Worm (Caenorhabditis elegans) whole organism, late embryonic: Measurements from ENCODE around the gene ftt-2.

Experiments
- F13H6.1 ChIP-seq: sonication (generic microtip); optimal IDR thresholded peaks from 2 replicates; lab custom pipeline; 2016; ENCODE audit warnings: missing genetic modification characterization, missing compliant biosample characterization
- K09A11.1 ChIP-seq: sonication (generic microtip); optimal IDR thresholded peaks from 2 replicates; lab custom pipeline; 2017; ENCODE audit warnings: antibody characterized with exemption, mild to moderate bottlenecking, missing genetic modification characterization, missing compliant biosample characterization; ENCODE audit not compliant: insufficient read depth
- T23F11.4 ChIP-seq: fragments of 200-800 bp; sonication (Bioruptor generic); optimal IDR thresholded peaks from 2 replicates; lab custom pipeline; 2018; ENCODE audit warnings: mild to moderate bottlenecking, missing genetic modification characterization, missing compliant biosample characterization
- Y22D7AL.16 ChIP-seq: sonication (generic microtip); optimal IDR thresholded peaks from 2 replicates; lab custom pipeline; 2016; ENCODE audit warnings: missing genetic modification characterization, missing compliant biosample characterization
- ama-1 ChIP-seq: fragments of 150-350 bp; optimal IDR thresholded peaks from 2 replicates; lab custom pipeline; 2014
- ceh-18 ChIP-seq: sonication (generic microtip); optimal IDR thresholded peaks from 2 replicates; lab custom pipeline; 2016; ENCODE audit warnings: missing genetic modification characterization, missing compliant biosample characterization
- ceh-19 ChIP-seq: fragments of 200-800 bp; sonication (Bioruptor generic); optimal IDR thresholded peaks from 2 replicates; lab custom pipeline; 2018; ENCODE audit warnings: mild to moderate bottlenecking, missing genetic modification characterization, missing compliant biosample characterization
- ceh-22 ChIP-seq: sonication (generic microtip); optimal IDR thresholded peaks from 2 replicates; lab custom pipeline; 2017; ENCODE audit warnings: missing biosample characterization, missing genetic modification characterization
- ceh-31 ChIP-seq: sonication (generic microtip); optimal IDR thresholded peaks from 2 replicates; lab custom pipeline; 2016; ENCODE audit warnings: missing genetic modification characterization, missing compliant biosample characterization
- ceh-34 ChIP-seq: sonication (generic microtip); optimal IDR thresholded peaks from 2 replicates; lab custom pipeline; 2016; ENCODE audit warnings: mild to moderate bottlenecking, missing genetic modification characterization, missing compliant biosample characterization
- ceh-45 ChIP-seq: fragments of 200-800 bp; sonication (Bioruptor generic); IDR thresholded peaks from 2 replicates; pipeline ENCODE4 v1.3.6; 2022; ENCODE audit warnings: missing genetic modification reagents, missing genetic modification characterization, missing compliant biosample characterization
- ceh-48 ChIP-seq: sonication (generic microtip); optimal IDR thresholded peaks from 2 replicates; lab custom pipeline; 2016; ENCODE audit warnings: missing genetic modification characterization, inconsistent platforms, missing compliant biosample characterization
- ceh-6 ChIP-seq: fragments of 200-800 bp; sonication (Bioruptor generic); optimal IDR thresholded peaks from 2 replicates; lab custom pipeline; 2018; ENCODE audit warnings: mild to moderate bottlenecking, missing genetic modification characterization, missing compliant biosample characterization
- dmd-4 ChIP-seq: sonication (generic microtip); optimal IDR thresholded peaks from 2 replicates; lab custom pipeline; 2016; ENCODE audit warnings: borderline replicate concordance, missing genetic modification characterization, missing compliant biosample characterization
- dve-1 ChIP-seq: sonication (generic microtip); optimal IDR thresholded peaks from 2 replicates; lab custom pipeline; 2017; ENCODE audit warnings: antibody characterized with exemption, mild to moderate bottlenecking, missing genetic modification characterization, missing compliant biosample characterization
- elt-2 ChIP-seq: sonication (generic microtip); optimal IDR thresholded peaks from 2 replicates; lab custom pipeline; 2016; ENCODE audit warnings: missing genetic modification reagents, missing genetic modification characterization, missing compliant biosample characterization
- ets-4 ChIP-seq: sonication (generic microtip); optimal IDR thresholded peaks from 2 replicates; lab custom pipeline; 2016; ENCODE audit warnings: missing genetic modification characterization, missing compliant biosample characterization
- fax-1 ChIP-seq: sonication (generic microtip); optimal IDR thresholded peaks from 2 replicates; lab custom pipeline; 2016; ENCODE audit warnings: missing genotype, missing genetic modification characterization, missing compliant biosample characterization
- fkh-10 ChIP-seq: fragments of 150-350 bp; optimal IDR thresholded peaks from 2 replicates; lab custom pipeline; 2014; ENCODE audit warnings: missing biosample characterization, missing genetic modification reagents, missing genetic modification characterization
- fkh-6 ChIP-seq: sonication (generic microtip); optimal IDR thresholded peaks from 2 replicates; lab custom pipeline; 2016; ENCODE audit warnings: missing genetic modification characterization, missing compliant biosample characterization
- hlh-13 ChIP-seq: fragments of 200-800 bp; sonication (Bioruptor generic); optimal IDR thresholded peaks from 2 replicates; lab custom pipeline; 2018; ENCODE audit warnings: mild to moderate bottlenecking, missing genetic modification characterization, missing compliant biosample characterization
- hlh-30 ChIP-seq: sonication (generic microtip); optimal IDR thresholded peaks from 2 replicates; lab custom pipeline; 2017; ENCODE audit warnings: antibody characterized with exemption, missing genetic modification characterization, missing compliant biosample characterization; ENCODE audit not compliant: insufficient read depth
- hlh-6 ChIP-seq: sonication (generic microtip); optimal IDR thresholded peaks from 2 replicates; lab custom pipeline; 2016; ENCODE audit warnings: missing genotype, missing genetic modification characterization, missing compliant biosample characterization
- lim-6 ChIP-seq: sonication (generic microtip); optimal IDR thresholded peaks from 2 replicates; lab custom pipeline; 2016; ENCODE audit warnings: missing genetic modification characterization, missing compliant biosample characterization
- lin-11 ChIP-seq: fragments of 200-800 bp; sonication (Bioruptor generic); optimal IDR thresholded peaks from 2 replicates; lab custom pipeline; 2018; ENCODE audit warnings: mild to moderate bottlenecking, missing genetic modification characterization, missing compliant biosample characterization
- madf-2 ChIP-seq: sonication (generic microtip); optimal IDR thresholded peaks from 2 replicates; lab custom pipeline; 2017; ENCODE audit warnings: missing genetic modification characterization, missing compliant biosample characterization
- npax-4 ChIP-seq: sonication (generic microtip); optimal IDR thresholded peaks from 2 replicates; lab custom pipeline; 2016; ENCODE audit warnings: missing genetic modification characterization, missing compliant biosample characterization
- pat-9 ChIP-seq: fragments of 200-800 bp; sonication (Bioruptor generic); optimal IDR thresholded peaks from 2 replicates; lab custom pipeline; 2018; ENCODE audit warnings: mild to moderate bottlenecking, missing genetic modification characterization, moderate library complexity, missing compliant biosample characterization
- pha-4 ChIP-seq: fragments of 150-350 bp; optimal IDR thresholded peaks from 2 replicates; lab custom pipeline; 2018; ENCODE audit warnings: missing biosample characterization, missing genetic modification reagents, missing genetic modification characterization
- rnt-1 ChIP-seq: sonication (generic microtip); optimal IDR thresholded peaks from 2 replicates; lab custom pipeline; 2016; ENCODE audit warnings: missing genetic modification characterization, missing compliant biosample characterization
- sox-2 ChIP-seq: fragments of 200-800 bp; sonication (Bioruptor generic); IDR thresholded peaks from 2 replicates; pipeline ENCODE4 v1.3.6; 2022; ENCODE audit warnings: missing genetic modification reagents, missing genetic modification characterization, missing compliant biosample characterization
- tbx-2 ChIP-seq: sonication (generic microtip); optimal IDR thresholded peaks from 2 replicates; lab custom pipeline; 2016; ENCODE audit warnings: missing genetic modification characterization, missing compliant biosample characterization
- ttx-3 ChIP-seq: sonication (generic microtip); optimal IDR thresholded peaks from 2 replicates; lab custom pipeline; 2016; ENCODE audit warnings: missing genetic modification reagents, missing genetic modification characterization, missing compliant biosample characterization
- unc-42 ChIP-seq: sonication (generic microtip); optimal IDR thresholded peaks from 2 replicates; lab custom pipeline; 2016; ENCODE audit warnings: missing genotype, missing genetic modification characterization, missing compliant biosample characterization
- unc-55 ChIP-seq: sonication (generic microtip); optimal IDR thresholded peaks from 2 replicates; lab custom pipeline; 2017; ENCODE audit warnings: missing biosample characterization, missing genetic modification reagents, missing genetic modification characterization
- unc-86 ChIP-seq: sonication (generic microtip); optimal IDR thresholded peaks from 2 replicates; lab custom pipeline; 2016; ENCODE audit warnings: missing genetic modification characterization, missing compliant biosample characterization

Gene ftt-2

DNA sequence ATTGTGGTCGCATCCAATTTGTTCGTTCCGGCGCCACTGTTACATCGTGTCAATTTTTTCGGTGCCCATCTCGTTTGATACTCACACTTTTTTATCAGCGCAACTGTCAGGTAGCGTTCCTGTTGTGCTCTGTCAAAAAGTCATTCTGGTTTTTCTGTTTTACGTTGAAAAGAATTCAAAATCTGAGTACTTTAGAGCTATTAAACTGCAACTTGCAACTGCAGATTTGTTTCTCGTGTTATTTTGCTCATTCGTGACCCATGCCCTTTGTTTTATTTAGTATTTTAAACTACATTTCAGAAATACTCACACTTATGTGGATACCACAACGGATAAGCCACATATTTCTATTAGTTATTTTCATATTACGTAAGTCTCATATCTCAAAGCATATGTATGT, 44.6 kb downstream of the ftt-2 start, which contains the start of gene lev-8:
Gene lev-8 (plus strand): TSS at position 301 of the 400 bp plus-strand sequence.
- no peak for TF ChIP-seq unc-86 (tag; lab: Kevin White, UChicago)
- TF ChIP-seq, all 69 proteins: peak for 0

DNA sequence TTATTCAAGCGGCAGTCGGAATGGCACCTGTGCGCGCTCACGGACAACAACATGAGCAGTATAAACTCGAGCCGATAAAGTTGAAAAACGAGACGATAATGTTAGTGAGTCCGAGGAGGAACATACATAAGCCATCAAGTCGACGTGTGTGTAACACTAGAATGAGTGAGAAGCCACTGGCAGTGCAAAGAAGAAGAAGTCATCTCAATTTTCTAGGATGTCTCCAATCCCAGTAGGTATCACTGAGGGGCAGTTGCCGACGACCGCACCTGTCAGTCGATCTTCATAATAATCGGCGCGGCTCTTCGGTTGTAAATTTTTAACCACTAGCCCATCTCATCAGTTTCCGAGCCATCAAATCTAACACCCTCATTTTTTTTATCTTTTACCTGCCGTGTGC, 45.1 kb downstream of the ftt-2 start:
- TF ChIP-seq elt-2 (tag; lab: Kevin White, UChicago) = no peak
- TF ChIP-seq hlh-13 (GFP tag; lab: Kevin White, UChicago) = no peak
- no peak for TF ChIP-seq pat-9
- no peak for TF ChIP-seq npax-4
- no peak for TF ChIP-seq fkh-10
- TF ChIP-seq ceh-31 = no peak
- TF ChIP-seq rnt-1 (tag; lab: Kevin White, UChicago) = peak; percentile 61
- TF ChIP-seq ceh-34 = peak; percentile 65
- peak; percentile 29 for TF ChIP-seq unc-55 (GFP tag; lab: Kevin White, UChicago)
- TF ChIP-seq K09A11.1 = no peak

DNA sequence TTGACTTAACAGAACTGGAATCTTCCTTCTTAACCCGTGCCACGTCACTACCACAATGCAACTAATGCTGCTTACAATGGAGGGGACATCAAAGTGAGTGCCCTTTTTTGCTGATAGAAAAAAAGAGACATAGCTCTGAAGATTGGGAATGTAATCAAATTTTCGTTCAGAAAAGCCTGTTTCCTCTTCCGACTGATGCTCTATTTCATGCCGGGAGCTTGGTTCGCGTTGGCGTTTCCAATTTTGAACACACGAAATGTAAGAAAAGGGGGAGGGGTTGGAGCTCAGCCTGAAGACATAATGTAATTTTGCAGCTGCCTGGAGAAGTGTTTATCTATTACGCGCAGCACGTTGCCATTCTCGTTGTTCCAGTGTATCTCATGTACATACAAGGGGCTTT, 47.1 kb downstream of the ftt-2 start:
- TF ChIP-seq ama-1 (no peak), unc-42 (peak; percentile 94)

DNA sequence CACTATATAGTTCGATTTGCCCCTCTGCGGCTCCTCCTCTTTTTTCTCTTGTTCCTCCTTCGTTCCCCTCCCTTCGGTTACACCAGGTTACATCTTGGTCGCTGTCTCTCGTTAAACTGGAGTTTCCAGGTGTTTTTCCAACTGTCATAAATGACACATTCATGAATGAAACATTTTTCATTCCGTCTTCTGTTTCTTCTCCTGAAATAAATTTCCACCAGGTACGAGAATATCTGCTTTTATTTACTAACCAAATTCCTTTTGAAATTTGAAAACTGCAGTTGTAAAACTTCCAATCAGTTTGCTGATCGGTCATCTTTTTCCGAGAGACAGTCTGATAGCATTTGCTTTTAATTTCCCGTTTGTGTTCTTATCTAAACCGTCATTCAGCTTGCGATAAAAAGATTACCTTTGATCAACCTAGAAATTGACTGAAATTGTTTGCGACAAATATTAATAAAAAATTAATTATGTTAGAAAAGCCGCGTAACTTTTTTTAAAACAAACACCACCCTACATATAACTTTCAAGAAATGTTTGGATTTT, 49.0 kb downstream of the ftt-2 start, which contains the start of gene C35C5.10:
Gene C35C5.10 (plus strand): TSS at position 51 of the 546 bp plus-strand sequence.
- TF ChIP-seq Y22D7AL.16 (tag; lab: Kevin White, UChicago) (no peak), rnt-1 (tag; lab: Kevin White, UChicago) (no peak), hlh-30 (tag; lab: Kevin White, UChicago) (no peak), tbx-2 (tag; lab: Kevin White, UChicago) (no peak), lin-11 (no peak), unc-55 (GFP tag; lab: Kevin White, UChicago) (no peak), ceh-22 (tag; lab: Kevin White, UChicago) (no peak), ceh-6 (no peak), F13H6.1 (tag; lab: Kevin White, UChicago) (no peak)

DNA sequence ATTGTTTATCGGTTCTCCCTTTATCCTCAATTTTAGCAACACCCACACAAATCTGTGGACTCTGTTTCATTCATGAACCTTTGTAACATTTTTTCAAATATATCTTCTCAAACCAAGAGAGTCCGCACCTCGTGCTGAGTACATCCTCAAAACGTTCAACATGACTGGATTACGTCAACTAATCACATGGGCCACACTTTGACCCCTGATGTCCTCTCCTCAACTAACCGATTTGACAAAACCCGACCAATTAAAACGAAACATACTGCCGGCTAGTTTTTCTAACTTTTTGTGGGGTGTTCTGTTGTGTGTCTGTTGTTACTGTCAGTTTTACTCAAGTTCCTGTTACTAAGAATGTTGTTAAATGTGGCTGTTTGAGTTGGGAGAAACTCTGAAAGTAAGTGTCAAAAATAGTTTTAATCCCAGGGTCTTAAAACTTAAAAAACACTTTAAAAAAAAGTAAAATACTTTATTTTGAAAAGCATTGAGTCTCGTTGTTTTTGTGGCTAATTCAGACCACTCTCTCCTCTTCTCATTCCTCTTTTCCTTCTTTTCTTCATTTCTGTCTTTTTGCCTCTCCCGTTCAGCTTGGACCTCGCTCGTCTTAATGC, 49.6 kb downstream of the ftt-2 start:
- TF ChIP-seq pat-9 = no peak
- no peak for TF ChIP-seq ceh-19 (GFP tag; lab: Kevin White, UChicago)
- TF ChIP-seq fkh-6 = no peak
- no peak for TF ChIP-seq madf-2
- no peak for TF ChIP-seq hlh-6
- no peak for TF ChIP-seq hlh-30 (tag; lab: Kevin White, UChicago)
- TF ChIP-seq fax-1 (tag; lab: Kevin White, UChicago) = no peak
- TF ChIP-seq ceh-45 (GFP tag; lab: Robert Waterston, UW) = no peak
- TF ChIP-seq T23F11.4 (GFP tag; lab: Kevin White, UChicago) = no peak
- no peak for TF ChIP-seq dmd-4 (tag; lab: Kevin White, UChicago)
- TF ChIP-seq F13H6.1 (tag; lab: Kevin White, UChicago) = no peak
- TF ChIP-seq lim-6 (tag; lab: Kevin White, UChicago) = no peak
- TF ChIP-seq, all 69 proteins: peak for 0

DNA sequence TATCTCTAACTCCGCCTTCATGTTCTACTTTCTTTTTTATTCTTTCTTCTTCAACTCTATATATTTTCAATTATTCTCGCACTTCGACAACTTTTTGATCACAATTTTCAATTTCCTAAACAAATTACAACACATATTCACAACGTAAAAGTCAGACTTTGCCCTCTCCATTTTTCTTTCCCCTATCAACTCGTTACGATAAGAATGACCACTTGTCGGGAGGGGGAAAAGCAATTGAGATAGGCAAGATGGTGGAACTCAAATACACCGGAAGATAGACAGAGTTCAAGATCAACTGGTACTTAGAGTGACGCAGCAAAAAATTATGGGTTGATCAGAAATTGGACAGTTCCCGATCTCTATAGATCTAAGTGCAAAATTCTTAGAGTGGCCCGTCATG, 50.2 kb downstream of the ftt-2 start:
- TF ChIP-seq hlh-13 (GFP tag; lab: Kevin White, UChicago) (no peak), ttx-3 (no peak), pha-4 (tag; lab: Kevin White, UChicago) (no peak), ceh-18 (tag; lab: Kevin White, UChicago) (no peak), fax-1 (tag; lab: Kevin White, UChicago) (no peak), sox-2 (no peak), npax-4 (no peak), dve-1 (tag; lab: Kevin White, UChicago) (no peak), ceh-19 (GFP tag; lab: Kevin White, UChicago) (no peak), ceh-48 (tag; lab: Kevin White, UChicago) (no peak), lin-11 (no peak), hlh-30 (tag; lab: Kevin White, UChicago) (no peak), fkh-6 (no peak), Y22D7AL.16 (tag; lab: Kevin White, UChicago) (no peak), rnt-1 (tag; lab: Kevin White, UChicago) (no peak), ets-4 (tag; lab: Kevin White, UChicago) (no peak)
- TF ChIP-seq, all 69 proteins: peak for 0
